Fruit fly (Drosophila melanogaster) whole organism, embryonic: ENCODE measurements around the gene Mer.

Source experiments
- B-H2 ChIP-seq: fragments of 200-800 bp; sonication (Bioruptor generic); optimal IDR thresholded peaks from 2 replicates; lab custom pipeline; 2018; ENCODE audit warnings: missing biosample characterization, mild to moderate bottlenecking, missing genetic modification characterization
- CG11504 ChIP-seq: fragments of 200-800 bp; sonication (Bioruptor generic); optimal IDR thresholded peaks from 3 replicates; lab custom pipeline; 2019; ENCODE audit warnings: missing biosample characterization, mild to moderate bottlenecking, missing genetic modification characterization, moderate library complexity
- CG12219 ChIP-seq: fragments of 200-800 bp; sonication (Bioruptor generic); optimal IDR thresholded peaks from 3 replicates; lab custom pipeline; 2018; ENCODE audit warnings: missing biosample characterization, mild to moderate bottlenecking, missing genetic modification characterization
- CG15011 ChIP-seq: fragments of 200-800 bp; sonication (Bioruptor generic); optimal IDR thresholded peaks from 3 replicates; lab custom pipeline; 2018; ENCODE audit warnings: missing biosample characterization, mild to moderate bottlenecking, missing genetic modification characterization
- CG1603 ChIP-seq: fragments of 200-800 bp; sonication (Bioruptor generic); optimal IDR thresholded peaks from 2 replicates; lab custom pipeline; 2019; ENCODE audit warnings: missing biosample characterization, mild to moderate bottlenecking, missing genetic modification characterization, moderate library complexity
- CG18262 ChIP-seq: fragments of 200-800 bp; optimal IDR thresholded peaks from 3 replicates; lab custom pipeline; 2019; ENCODE audit warnings: missing biosample characterization, mild to moderate bottlenecking, missing genetic modification characterization, moderate library complexity
- CG18764 ChIP-seq: fragments of 200-800 bp; sonication (Bioruptor generic); optimal IDR thresholded peaks from 3 replicates; lab custom pipeline; 2016; ENCODE audit warnings: missing biosample characterization, missing genetic modification characterization
- CG2199 ChIP-seq: fragments of 200-800 bp; sonication (Bioruptor generic); IDR thresholded peaks from 3 replicates; pipeline ENCODE4 v1.3.6; 2022; ENCODE audit warnings: missing biosample characterization, missing genetic modification characterization
- CG31388 ChIP-seq: fragments of 200-800 bp; sonication (Bioruptor generic); optimal IDR thresholded peaks from 2 replicates; lab custom pipeline; 2016; ENCODE audit warnings: missing biosample characterization, missing genetic modification characterization
- CG34376 ChIP-seq: fragments of 200-800 bp; sonication (Bioruptor generic); optimal IDR thresholded peaks from 2 replicates; lab custom pipeline; 2018; ENCODE audit warnings: missing biosample characterization, mild to moderate bottlenecking, missing genetic modification characterization
- CG6689 ChIP-seq: fragments of 200-800 bp; sonication (Bioruptor generic); IDR thresholded peaks from 2 replicates; pipeline ENCODE4 v1.3.6; 2022; ENCODE audit warnings: missing biosample characterization, missing genetic modification characterization
- CG6765 ChIP-seq: fragments of 200-800 bp; sonication (Bioruptor generic); optimal IDR thresholded peaks from 3 replicates; lab custom pipeline; 2017; ENCODE audit warnings: missing biosample characterization, mild to moderate bottlenecking, missing genetic modification characterization
- CG8359 ChIP-seq: fragments of 200-800 bp; sonication (Bioruptor generic); optimal IDR thresholded peaks from 2 replicates; lab custom pipeline; 2017; ENCODE audit warnings: missing biosample characterization, mild to moderate bottlenecking, missing genetic modification characterization, borderline replicate concordance
- CG9727 ChIP-seq: fragments of 200-800 bp; sonication (Bioruptor generic); optimal IDR thresholded peaks from 3 replicates; lab custom pipeline; 2017; ENCODE audit warnings: missing biosample characterization, mild to moderate bottlenecking, missing genetic modification characterization
- CHES-1-like ChIP-seq: fragments of 200-800 bp; sonication (Bioruptor generic); optimal IDR thresholded peaks from 2 replicates; lab custom pipeline; 2016; ENCODE audit warnings: missing biosample characterization, missing genetic modification characterization
- Dfd ChIP-seq, 2 experiments: fragments of >200 bp; optimal IDR thresholded peaks; 2 replicates each; lab custom pipeline; 2017; ENCODE audit warnings: missing biosample characterization in 2 of 2, missing genetic modification characterization in 2 of 2
- E2f1 ChIP-seq: fragments of 200-800 bp; sonication (Bioruptor generic); IDR thresholded peaks from 2 replicates; pipeline ENCODE4 v1.3.6; 2022; ENCODE audit warnings: missing biosample characterization, missing genetic modification characterization
- Fer1 ChIP-seq: fragments of 200-800 bp; sonication (Bioruptor generic); optimal IDR thresholded peaks from 2 replicates; lab custom pipeline; 2017; ENCODE audit warnings: missing biosample characterization, mild to moderate bottlenecking, missing genetic modification characterization
- Fer3 ChIP-seq: fragments of 200-800 bp; sonication (Bioruptor generic); optimal IDR thresholded peaks from 2 replicates; lab custom pipeline; 2018; ENCODE audit warnings: missing biosample characterization, mild to moderate bottlenecking, missing genetic modification characterization, moderate library complexity
- HLH54F ChIP-seq: fragments of 200-800 bp; sonication (Bioruptor generic); optimal IDR thresholded peaks from 3 replicates; lab custom pipeline; 2016; ENCODE audit warnings: missing biosample characterization, missing genetic modification characterization
- Hey ChIP-seq: fragments of 200-800 bp; sonication (Bioruptor generic); optimal IDR thresholded peaks from 3 replicates; lab custom pipeline; 2018; ENCODE audit warnings: missing biosample characterization, mild to moderate bottlenecking, missing genetic modification characterization
- HmgZ ChIP-seq: fragments of 200-800 bp; sonication (Bioruptor generic); optimal IDR thresholded peaks from 2 replicates; lab custom pipeline; 2018; ENCODE audit warnings: missing biosample characterization, mild to moderate bottlenecking, missing genetic modification characterization
- MTF-1 ChIP-seq: fragments of 200-800 bp; sonication (Bioruptor generic); optimal IDR thresholded peaks from 2 replicates; lab custom pipeline; 2018; ENCODE audit warnings: missing biosample characterization, mild to moderate bottlenecking, missing genetic modification characterization, borderline replicate concordance
- NFAT ChIP-seq: fragments of 200-800 bp; sonication (Bioruptor generic); IDR thresholded peaks from 2 replicates; pipeline ENCODE4 v1.3.6; 2022; ENCODE audit warnings: missing biosample characterization, missing genetic modification characterization
- Ptx1 ChIP-seq: fragments of 200-800 bp; sonication (Bioruptor generic); IDR thresholded peaks from 2 replicates; pipeline ENCODE4 v1.3.6; 2022; ENCODE audit warnings: missing biosample characterization, missing genetic modification characterization
- Ssrp ChIP-seq: fragments of 200-800 bp; sonication (Bioruptor generic); optimal IDR thresholded peaks from 2 replicates; lab custom pipeline; 2018; ENCODE audit warnings: missing biosample characterization, mild to moderate bottlenecking, missing genetic modification characterization, moderate library complexity
- abd-A ChIP-seq: fragments of 200-800 bp; sonication (Bioruptor generic); optimal IDR thresholded peaks from 3 replicates; lab custom pipeline; 2019; ENCODE audit warnings: missing biosample characterization, mild to moderate bottlenecking, missing genetic modification characterization, moderate library complexity
- ash1 ChIP-seq: fragments of 200-800 bp; sonication (Bioruptor generic); optimal IDR thresholded peaks from 2 replicates; lab custom pipeline; 2018; ENCODE audit warnings: missing biosample characterization, mild to moderate bottlenecking, missing genetic modification characterization
- ato ChIP-seq: fragments of 200-800 bp; sonication (Bioruptor generic); IDR thresholded peaks from 2 replicates; pipeline ENCODE4 v1.3.6; 2022; ENCODE audit warnings: missing biosample characterization, missing genetic modification characterization; ENCODE audit not compliant: partially characterized antibody
- br ChIP-seq: fragments of >200 bp; optimal IDR thresholded peaks from 2 replicates; lab custom pipeline; 2017
- cad ChIP-seq: fragments of >200 bp; optimal IDR thresholded peaks from 2 replicates; lab custom pipeline; 2017; ENCODE audit warnings: missing biosample characterization, missing genetic modification characterization
- crc ChIP-seq: fragments of 200-800 bp; sonication (Bioruptor generic); optimal IDR thresholded peaks from 2 replicates; lab custom pipeline; 2016; ENCODE audit warnings: missing biosample characterization, missing genetic modification characterization
- danr ChIP-seq: fragments of 200-800 bp; sonication (Bioruptor generic); IDR thresholded peaks from 2 replicates; pipeline ENCODE4 v1.3.6; 2022; ENCODE audit warnings: missing biosample characterization, missing genetic modification characterization
- dm ChIP-seq: fragments of 200-800 bp; sonication (Bioruptor generic); optimal IDR thresholded peaks from 3 replicates; lab custom pipeline; 2016; ENCODE audit warnings: missing biosample characterization, missing genetic modification characterization
- dmrt99B ChIP-seq: fragments of 200-800 bp; sonication (Bioruptor generic); optimal IDR thresholded peaks from 2 replicates; lab custom pipeline; 2018; ENCODE audit warnings: missing biosample characterization, mild to moderate bottlenecking, missing genetic modification characterization, moderate library complexity
- ewg ChIP-seq: fragments of 200-800 bp; sonication (Bioruptor generic); optimal IDR thresholded peaks from 3 replicates; lab custom pipeline; 2017; ENCODE audit warnings: mild to moderate bottlenecking, missing biosample characterization, missing genetic modification reagents, missing genetic modification characterization
- eyg ChIP-seq: fragments of 200-800 bp; sonication (Bioruptor generic); optimal IDR thresholded peaks from 3 replicates; lab custom pipeline; 2016; ENCODE audit warnings: missing biosample characterization, missing genetic modification characterization
- fd3F ChIP-seq: fragments of 200-800 bp; sonication (Bioruptor generic); optimal IDR thresholded peaks from 2 replicates; lab custom pipeline; 2018; ENCODE audit warnings: missing biosample characterization, mild to moderate bottlenecking, missing genetic modification characterization, moderate library complexity
- fru ChIP-seq: fragments of >200 bp; optimal IDR thresholded peaks from 2 replicates; lab custom pipeline; 2017
- fu2 ChIP-seq: fragments of 200-800 bp; sonication (Bioruptor generic); optimal IDR thresholded peaks from 2 replicates; lab custom pipeline; 2016; ENCODE audit warnings: missing biosample characterization, missing genetic modification characterization
- gfzf ChIP-seq: fragments of 200-800 bp; sonication (Bioruptor generic); optimal IDR thresholded peaks from 2 replicates; lab custom pipeline; 2016; ENCODE audit warnings: missing biosample characterization, mild to moderate bottlenecking, missing genetic modification characterization, moderate library complexity
- gro ChIP-seq: fragments of 200-800 bp; sonication (Bioruptor generic); optimal IDR thresholded peaks from 2 replicates; lab custom pipeline; 2016; ENCODE audit warnings: missing biosample characterization, missing genetic modification characterization
- hkb ChIP-seq, 2 experiments: fragments of 200-800 bp in 1 of 2; fragments of >200 bp in 1 of 2; sonication (Bioruptor generic) in 1 of 2; IDR thresholded peaks in 1 of 2; optimal IDR thresholded peaks in 1 of 2; 2 replicates each; pipeline versions ENCODE4 v1.3.6 to Lab custom; 2017 to 2022; ENCODE audit warnings: missing biosample characterization in 1 of 2, missing genetic modification characterization in 1 of 2
- knrl ChIP-seq: fragments of 200-800 bp; sonication (Bioruptor generic); IDR thresholded peaks from 3 replicates; pipeline ENCODE4 v1.3.6; 2022; ENCODE audit warnings: missing biosample characterization, missing genetic modification characterization; ENCODE audit not compliant: partially characterized antibody
- lbe ChIP-seq: fragments of 200-800 bp; sonication (Bioruptor generic); optimal IDR thresholded peaks from 2 replicates; lab custom pipeline; 2016; ENCODE audit warnings: missing biosample characterization, mild to moderate bottlenecking, missing genetic modification characterization
- mirr ChIP-seq: fragments of 200-800 bp; sonication (Bioruptor generic); optimal IDR thresholded peaks from 3 replicates; lab custom pipeline; 2018; ENCODE audit warnings: missing biosample characterization, mild to moderate bottlenecking, missing genetic modification characterization
- mld ChIP-seq: fragments of 200-800 bp; sonication (Bioruptor generic); IDR thresholded peaks from 3 replicates; pipeline ENCODE4 v1.3.6; 2022; ENCODE audit warnings: missing biosample characterization, missing genetic modification characterization; ENCODE audit not compliant: partially characterized antibody
- nom ChIP-seq: fragments of 200-800 bp; sonication (Bioruptor generic); optimal IDR thresholded peaks from 2 replicates; lab custom pipeline; 2017; ENCODE audit warnings: missing biosample characterization, missing genetic modification characterization, mild to moderate bottlenecking, moderate library complexity, missing genetic modification reagents
- org-1 ChIP-seq: fragments of 200-800 bp; sonication (Bioruptor generic); optimal IDR thresholded peaks from 2 replicates; lab custom pipeline; 2017; ENCODE audit warnings: missing biosample characterization, missing genetic modification characterization
- scrt ChIP-seq: fragments of 200-800 bp; sonication (Bioruptor generic); optimal IDR thresholded peaks from 2 replicates; lab custom pipeline; 2018; ENCODE audit warnings: missing biosample characterization, mild to moderate bottlenecking, missing genetic modification characterization, moderate library complexity
- unpg ChIP-seq: fragments of 200-800 bp; sonication (Bioruptor generic); optimal IDR thresholded peaks from 3 replicates; lab custom pipeline; 2018; ENCODE audit warnings: missing biosample characterization, mild to moderate bottlenecking, missing genetic modification characterization, moderate library complexity

The Mer gene

dm6 chrX:19704083-19704482, 10.8 kb upstream of the Mer start, which contains the start of the genes CG14230 and CG14232 (continued):
- TF ChIP-seq Ssrp (no peak), CG15011 (GFP tag; lab: Kevin White, UChicago) (no peak), gro (GFP tag; lab: Kevin White, UChicago) (peak; percentile 8), MTF-1 (no peak), B-H2 (GFP tag; lab: Kevin White, UChicago) (no peak), mirr (GFP tag; lab: Kevin White, UChicago) (no peak), NFAT (GFP tag; lab: Robert Waterston, UW) (no peak), HLH54F (GFP tag; lab: Kevin White, UChicago) (no peak), CG34376 (GFP tag; lab: Kevin White, UChicago) (no peak), org-1 (no peak), fru (lab: Kevin White, UChicago) (no peak), CG18764 (GFP tag; lab: Kevin White, UChicago) (peak; percentile 21), Dfd (GFP tag; optimal IDR thresholded peaks at IDR 0.05; lab: Kevin White, UChicago) (no peak), Fer3 (tag; lab: Kevin White, UChicago) (no peak), knrl (GFP tag; lab: Robert Waterston, UW) (0 out of 3 replicates have a peak, but pooled peaks have one; percentile 39), ato (GFP tag; lab: Robert Waterston, UW) (no peak), HmgZ (peak; percentile 17), mld (GFP tag; lab: Robert Waterston, UW) (no peak), eyg (no peak), nom (no peak), Fer1 (GFP tag; lab: Kevin White, UChicago) (no peak), CG8359 (GFP tag; lab: Kevin White, UChicago) (no peak), CHES-1-like (GFP tag; lab: Kevin White, UChicago) (peak; percentile 62), CG9727 (GFP tag; lab: Kevin White, UChicago) (no peak), CG2199 (GFP tag; lab: Robert Waterston, UW) (no peak), crc (no peak), Hey (tag; lab: Kevin White, UChicago) (no peak), CG11504 (tag; lab: Kevin White, UChicago) (no peak), CG12219 (GFP tag; lab: Kevin White, UChicago) (no peak), unpg (no peak), fd3F (no peak), CG18262 (tag; lab: Kevin White, UChicago) (no peak), CG6689 (GFP tag; lab: Robert Waterston, UW) (no peak), CG31388 (GFP tag; lab: Kevin White, UChicago) (no peak), danr (GFP tag; lab: Robert Waterston, UW) (no peak), abd-A (tag; lab: Kevin White, UChicago) (no peak), br (lab: Kevin White, UChicago) (no peak), Ptx1 (GFP tag; lab: Robert Waterston, UW) (no peak), E2f1 (no peak), lbe (GFP tag; lab: Kevin White, UChicago) (no peak), ewg (GFP tag; lab: Kevin White, UChicago) (peak; percentile 26), CG6765 (GFP tag; lab: Kevin White, UChicago) (no peak), scrt (GFP tag; lab: Kevin White, UChicago) (no peak), fu2 (GFP tag; lab: Kevin White, UChicago) (no peak), dmrt99B (tag; lab: Kevin White, UChicago) (no peak), ash1 (GFP tag; lab: Kevin White, UChicago) (no peak), CG1603 (tag; lab: Kevin White, UChicago) (peak; percentile 71), hkb (optimal IDR thresholded peaks at IDR 0.05; lab: Kevin White, UChicago) (no peak), hkb (GFP tag; IDR thresholded peaks at IDR 0.05; lab: Robert Waterston, UW) (no peak), dm (peak; percentile 84), cad (GFP tag; lab: Kevin White, UChicago) (no peak), gfzf (peak; percentile 87)
